Fruit fly (Drosophila melanogaster) whole organism, embryonic: Measurements from ENCODE around the gene CG3339.

Experiments used
- Bdp1 ChIP-seq: fragments of 200-800 bp; sonication (Bioruptor generic); optimal IDR thresholded peaks from 3 replicates; lab custom pipeline; 2016; ENCODE audit warnings: missing biosample characterization, missing genetic modification characterization
- C15 ChIP-seq: fragments of 200-800 bp; sonication (Bioruptor generic); IDR thresholded peaks from 3 replicates; pipeline ENCODE4 v1.3.6; 2022; ENCODE audit warnings: missing biosample characterization, missing genetic modification characterization
- CG12744 ChIP-seq: fragments of 200-800 bp; sonication (Bioruptor generic); optimal IDR thresholded peaks from 2 replicates; lab custom pipeline; 2016; ENCODE audit warnings: missing biosample characterization, missing genetic modification characterization
- CG15479 ChIP-seq: fragments of 200-800 bp; sonication (Bioruptor generic); optimal IDR thresholded peaks from 3 replicates; lab custom pipeline; 2019; ENCODE audit warnings: missing biosample characterization, mild to moderate bottlenecking, missing genetic modification characterization, moderate library complexity
- CG15514 ChIP-seq: fragments of 200-800 bp; sonication (Bioruptor generic); optimal IDR thresholded peaks from 3 replicates; lab custom pipeline; 2017; ENCODE audit warnings: missing biosample characterization, missing genetic modification characterization, mild to moderate bottlenecking, moderate library complexity, missing genetic modification reagents
- CG15696 ChIP-seq: fragments of 200-800 bp; sonication (Bioruptor generic); optimal IDR thresholded peaks from 2 replicates; lab custom pipeline; 2019; ENCODE audit warnings: missing biosample characterization, mild to moderate bottlenecking, missing genetic modification characterization, moderate library complexity
- CG1792 ChIP-seq: fragments of 200-800 bp; sonication (Bioruptor generic); optimal IDR thresholded peaks from 2 replicates; lab custom pipeline; 2016; ENCODE audit warnings: missing biosample characterization, missing genetic modification characterization
- CG18262 ChIP-seq: fragments of 200-800 bp; optimal IDR thresholded peaks from 3 replicates; lab custom pipeline; 2019; ENCODE audit warnings: missing biosample characterization, mild to moderate bottlenecking, missing genetic modification characterization, moderate library complexity
- CG2678 ChIP-seq: fragments of 200-800 bp; sonication (Bioruptor generic); optimal IDR thresholded peaks from 3 replicates; lab custom pipeline; 2019; ENCODE audit warnings: missing biosample characterization, mild to moderate bottlenecking, missing genetic modification characterization, moderate library complexity
- CG30403 ChIP-seq: fragments of 200-800 bp; sonication (Bioruptor generic); optimal IDR thresholded peaks from 3 replicates; lab custom pipeline; 2016; ENCODE audit warnings: missing biosample characterization, missing genetic modification characterization
- CG33557 ChIP-seq: fragments of 200-800 bp; sonication (Bioruptor generic); optimal IDR thresholded peaks from 2 replicates; lab custom pipeline; 2019; ENCODE audit warnings: missing biosample characterization, mild to moderate bottlenecking, missing genetic modification characterization, moderate library complexity
- CG3407 ChIP-seq: fragments of 200-800 bp; sonication (Bioruptor generic); optimal IDR thresholded peaks from 2 replicates; lab custom pipeline; 2018; ENCODE audit warnings: missing biosample characterization, mild to moderate bottlenecking, missing genetic modification characterization
- CG5245 ChIP-seq: fragments of 200-800 bp; sonication (Bioruptor generic); optimal IDR thresholded peaks from 3 replicates; lab custom pipeline; 2016; ENCODE audit warnings: missing biosample characterization, missing genetic modification characterization
- CG5953 ChIP-seq: fragments of 200-800 bp; sonication (Bioruptor generic); IDR thresholded peaks from 2 replicates; pipeline ENCODE4 v1.3.6; 2022; ENCODE audit warnings: missing biosample characterization, missing genetic modification characterization
- CG6765 ChIP-seq: fragments of 200-800 bp; sonication (Bioruptor generic); optimal IDR thresholded peaks from 3 replicates; lab custom pipeline; 2017; ENCODE audit warnings: missing biosample characterization, mild to moderate bottlenecking, missing genetic modification characterization
- CG6854 ChIP-seq: fragments of 200-800 bp; sonication (Bioruptor generic); optimal IDR thresholded peaks from 3 replicates; lab custom pipeline; 2017; ENCODE audit warnings: missing biosample characterization, mild to moderate bottlenecking, missing genetic modification characterization
- CG7556 ChIP-seq: fragments of 200-800 bp; sonication (Bioruptor generic); optimal IDR thresholded peaks from 2 replicates; lab custom pipeline; 2017; ENCODE audit warnings: missing biosample characterization, mild to moderate bottlenecking, missing genetic modification characterization
- CG7786 ChIP-seq: fragments of 200-800 bp; sonication (Bioruptor generic); optimal IDR thresholded peaks from 2 replicates; lab custom pipeline; 2016; ENCODE audit warnings: missing biosample characterization, missing genetic modification characterization
- CG8359 ChIP-seq: fragments of 200-800 bp; sonication (Bioruptor generic); optimal IDR thresholded peaks from 2 replicates; lab custom pipeline; 2017; ENCODE audit warnings: missing biosample characterization, mild to moderate bottlenecking, missing genetic modification characterization, borderline replicate concordance
- CG8765 ChIP-seq: fragments of 200-800 bp; sonication (Bioruptor generic); IDR thresholded peaks from 2 replicates; pipeline ENCODE4 v1.3.6; 2022; ENCODE audit warnings: missing biosample characterization, missing genetic modification characterization
- CG9437 ChIP-seq: fragments of 200-800 bp; sonication (Bioruptor generic); optimal IDR thresholded peaks from 2 replicates; lab custom pipeline; 2018; ENCODE audit warnings: missing biosample characterization, mild to moderate bottlenecking, missing genetic modification characterization
- D19B ChIP-seq: fragments of 200-800 bp; sonication (Bioruptor generic); optimal IDR thresholded peaks from 2 replicates; lab custom pipeline; 2017; ENCODE audit warnings: missing biosample characterization, mild to moderate bottlenecking, missing genetic modification characterization
- Dfd ChIP-seq, 2 experiments: fragments of >200 bp; optimal IDR thresholded peaks; 2 replicates each; lab custom pipeline; 2017; ENCODE audit warnings: missing biosample characterization in 2 of 2, missing genetic modification characterization in 2 of 2
- Doc2 ChIP-seq: fragments of 200-800 bp; sonication (Bioruptor generic); IDR thresholded peaks from 2 replicates; pipeline ENCODE4 v1.3.6; 2022; ENCODE audit warnings: missing biosample characterization, missing genetic modification characterization
- ERR ChIP-seq: fragments of 200-800 bp; sonication (Bioruptor generic); optimal IDR thresholded peaks from 2 replicates; lab custom pipeline; 2016; ENCODE audit warnings: missing biosample characterization, missing genetic modification characterization
- HLHmδ ChIP-seq: fragments of 200-800 bp; sonication (Bioruptor generic); optimal IDR thresholded peaks from 2 replicates; lab custom pipeline; 2018; ENCODE audit warnings: missing biosample characterization, mild to moderate bottlenecking, missing genetic modification characterization, moderate library complexity
- Hand ChIP-seq: fragments of 200-800 bp; sonication (Bioruptor generic); optimal IDR thresholded peaks from 2 replicates; lab custom pipeline; 2017; ENCODE audit warnings: mild to moderate bottlenecking, missing biosample characterization, missing genetic modification reagents, missing genetic modification characterization
- Meics ChIP-seq: fragments of 200-800 bp; sonication (Bioruptor generic); optimal IDR thresholded peaks from 2 replicates; lab custom pipeline; 2017; ENCODE audit warnings: missing biosample characterization, mild to moderate bottlenecking, missing genetic modification characterization
- Mrtf ChIP-seq: fragments of 200-800 bp; sonication (Bioruptor generic); IDR thresholded peaks from 3 replicates; pipeline ENCODE4 v1.3.6; 2022; ENCODE audit warnings: missing biosample characterization, missing genetic modification characterization
- Spps ChIP-seq: fragments of 200-800 bp; sonication (Bioruptor generic); optimal IDR thresholded peaks from 2 replicates; lab custom pipeline; 2018; ENCODE audit warnings: missing biosample characterization, mild to moderate bottlenecking, missing genetic modification characterization
- TFAM ChIP-seq: fragments of 200-800 bp; sonication (Bioruptor generic); optimal IDR thresholded peaks from 2 replicates; lab custom pipeline; 2017; ENCODE audit warnings: missing biosample characterization, missing genetic modification characterization, inconsistent platforms
- ab ChIP-seq: fragments of 200-800 bp; sonication (Bioruptor generic); optimal IDR thresholded peaks from 2 replicates; lab custom pipeline; 2016; ENCODE audit warnings: missing biosample characterization, missing genetic modification characterization
- btn ChIP-seq: fragments of 200-800 bp; sonication (Bioruptor generic); optimal IDR thresholded peaks from 2 replicates; lab custom pipeline; 2016; ENCODE audit warnings: missing biosample characterization, missing genetic modification characterization
- cad ChIP-seq: fragments of >200 bp; optimal IDR thresholded peaks from 2 replicates; lab custom pipeline; 2017; ENCODE audit warnings: missing biosample characterization, missing genetic modification characterization
- fd96Cb ChIP-seq: fragments of 200-800 bp; sonication (Bioruptor generic); optimal IDR thresholded peaks from 2 replicates; lab custom pipeline; 2018; ENCODE audit warnings: missing biosample characterization, mild to moderate bottlenecking, missing genetic modification characterization, moderate library complexity
- fu2 ChIP-seq: fragments of 200-800 bp; sonication (Bioruptor generic); optimal IDR thresholded peaks from 2 replicates; lab custom pipeline; 2016; ENCODE audit warnings: missing biosample characterization, missing genetic modification characterization
- hb ChIP-seq: fragments of 200-800 bp; sonication (Bioruptor generic); IDR thresholded peaks from 3 replicates; pipeline ENCODE4 v1.3.6; 2022; ENCODE audit warnings: missing biosample characterization, missing genetic modification characterization; ENCODE audit not compliant: partially characterized antibody
- kah ChIP-seq: fragments of 200-800 bp; sonication (Bioruptor generic); optimal IDR thresholded peaks from 2 replicates; lab custom pipeline; 2018; ENCODE audit warnings: missing biosample characterization, mild to moderate bottlenecking, missing genetic modification characterization
- maf-S ChIP-seq: fragments of 200-800 bp; sonication (Bioruptor generic); optimal IDR thresholded peaks from 2 replicates; lab custom pipeline; 2016; ENCODE audit warnings: missing biosample characterization, missing genetic modification characterization
- mam ChIP-seq: fragments of 200-800 bp; sonication (Bioruptor generic); optimal IDR thresholded peaks from 3 replicates; lab custom pipeline; 2016; ENCODE audit warnings: missing biosample characterization, missing genetic modification characterization
- nerfin-1 ChIP-seq: fragments of 200-800 bp; sonication (Bioruptor generic); optimal IDR thresholded peaks from 3 replicates; lab custom pipeline; 2019; ENCODE audit warnings: missing biosample characterization, mild to moderate bottlenecking, missing genetic modification characterization, moderate library complexity
- pan ChIP-seq, 4 experiments: fragments of >200 bp in 3 of 4; fragments of 200-800 bp in 1 of 4; sonication (Bioruptor generic) in 1 of 4; optimal IDR thresholded peaks in 3 of 4; IDR thresholded peaks in 1 of 4; 2 replicates each; pipeline versions ENCODE4 v1.3.6 to Lab custom; 2017 to 2022; ENCODE audit warnings: missing biosample characterization in 2 of 4, missing genetic modification characterization in 2 of 4, mixed read lengths in 1 of 4
- shn ChIP-seq: fragments of 200-800 bp; sonication (Bioruptor generic); optimal IDR thresholded peaks from 3 replicates; lab custom pipeline; 2016; ENCODE audit warnings: missing biosample characterization, missing genetic modification characterization
- sob ChIP-seq: fragments of 200-800 bp; sonication (Bioruptor generic); IDR thresholded peaks from 2 replicates; pipeline ENCODE4 v1.3.6; 2022; ENCODE audit warnings: missing biosample characterization, missing genetic modification characterization
- stc ChIP-seq: fragments of 200-800 bp; sonication (Bioruptor generic); IDR thresholded peaks from 2 replicates; pipeline ENCODE4 v1.3.6; 2022; ENCODE audit warnings: missing biosample characterization, missing genetic modification characterization
- tin ChIP-seq: fragments of 200-800 bp; sonication (Bioruptor generic); optimal IDR thresholded peaks from 3 replicates; lab custom pipeline; 2016; ENCODE audit warnings: missing biosample characterization, missing genetic modification characterization
- tna ChIP-seq: fragments of 200-800 bp; sonication (Bioruptor generic); IDR thresholded peaks from 2 replicates; pipeline ENCODE4 v1.3.6; 2022; ENCODE audit warnings: missing biosample characterization, missing genetic modification characterization; ENCODE audit not compliant: partially characterized antibody
- tx ChIP-seq: fragments of 200-800 bp; sonication (Bioruptor generic); optimal IDR thresholded peaks from 2 replicates; lab custom pipeline; 2016; ENCODE audit warnings: missing biosample characterization, missing genetic modification characterization

CG3339 gene

dm6 chr3R:27288202-27289135, 33.7 kb downstream of the CG3339 start, which contains the start of the genes bigmax and Hmu (continued):
- TF ChIP-seq tna (peak; percentile 71), shn (peak; percentile 83), Mrtf (GFP tag; lab: Robert Waterston, UW) (peak; percentile 73), ERR (GFP tag; lab: Kevin White, UChicago) (peak; percentile 86), D19B (GFP tag; lab: Kevin White, UChicago) (peak; percentile 53), sob (GFP tag; lab: Robert Waterston, UW) (peak; percentile 87), CG1792 (GFP tag; lab: Kevin White, UChicago) (peak; percentile 88), CG7786 (peak; percentile 88), CG15696 (peak; percentile 62), stc (GFP tag; lab: Robert Waterston, UW) (peak; percentile 78), TFAM (GFP tag; lab: Kevin White, UChicago) (no peak), CG30403 (peak; percentile 89), CG15514 (GFP tag; lab: Kevin White, UChicago) (peak; percentile 87), btn (GFP tag; lab: Kevin White, UChicago) (no peak), CG6854 (GFP tag; lab: Kevin White, UChicago) (peak; percentile 59), CG6765 (GFP tag; lab: Kevin White, UChicago) (no peak), tx (peak; percentile 85), Spps (peak; percentile 59), ab (GFP tag; lab: Kevin White, UChicago) (peak; percentile 13), Hand (GFP tag; lab: Kevin White, UChicago) (peak; percentile 17), fd96Cb (tag; lab: Kevin White, UChicago) (peak; percentile 78), CG5953 (GFP tag; lab: Robert Waterston, UW) (no peak; the same call in 1 of the 2 replicates), CG9437 (GFP tag; lab: Kevin White, UChicago) (peak; percentile 98), hb (GFP tag; lab: Robert Waterston, UW) (peak; percentile 85), pan (optimal IDR thresholded peaks at IDR 0.05; lab: Kevin White, UChicago) (no peak), pan (GFP tag; optimal IDR thresholded peaks at IDR 0.05 in 1 of 2, IDR thresholded peaks at IDR 0.05 in 1 of 2) (peak in 1 of 2 experiments; percentile 90), Doc2 (peak; percentile 55; the same call in 1 of the 2 replicates), CG33557 (GFP tag; lab: Kevin White, UChicago) (peak; percentile 50), cad (GFP tag; lab: Kevin White, UChicago) (no peak), Bdp1 (peak; percentile 68), maf-S (peak; percentile 84), CG12744 (GFP tag; lab: Kevin White, UChicago) (peak; percentile 85), CG2678 (tag; lab: Kevin White, UChicago) (peak; percentile 81), nerfin-1 (peak; percentile 78), kah (GFP tag; lab: Kevin White, UChicago) (no peak), C15 (GFP tag; lab: Robert Waterston, UW) (peak; percentile 58; the same call in 1 of the 3 replicates), CG8765 (peak; percentile 65), CG15479 (GFP tag; lab: Kevin White, UChicago) (no peak), CG7556 (peak; percentile 67), CG8359 (GFP tag; lab: Kevin White, UChicago) (no peak), tin (GFP tag; lab: Kevin White, UChicago) (peak; percentile 80), CG5245 (GFP tag; lab: Kevin White, UChicago) (peak; percentile 53), HLHmδ (no peak), mam (peak; percentile 94), CG18262 (peak; percentile 70), Dfd (GFP tag; optimal IDR thresholded peaks at IDR 0.05; lab: Kevin White, UChicago) (no peak), fu2 (peak; percentile 87), Meics (GFP tag; lab: Kevin White, UChicago) (peak; percentile 74), CG3407 (GFP tag; lab: Kevin White, UChicago) (peak; percentile 32)
